4 fruit fly cellular contexts compared by ENCODE assay signal in genomic region chr2L:5365841-5366240, dm6.
TF ChIP-seq lines count a peak whose summit lies in the region.

No protein-coding gene starts in this region.

- peak; percentile 61 to 88 for TF ChIP-seq CTCF in S2 (optimal IDR thresholded peaks at IDR 0.05; lab: Kevin White, UChicago)
- peak; percentile 97 for TF ChIP-seq CTCF in whole organism, embryonic (GFP tag; optimal IDR thresholded peaks at IDR 0.05; lab: Kevin White, UChicago)

TF ChIP-seq in whole organism, embryonic, 481 proteins besides CTCF, POLR2A, EP300 and RAD21 (continues in another document):
- TF ChIP-seq CG42726 (GFP tag; IDR thresholded peaks at IDR 0.05; lab: Robert Waterston, UW; ENCODE audit: partially characterized antibody) (0 out of 2 replicates have a peak, but pooled peaks have one; percentile 41), Max (GFP tag; optimal IDR thresholded peaks at IDR 0.05; lab: Kevin White, UChicago) (peak; percentile 5), Bdp1 (GFP tag; optimal IDR thresholded peaks at IDR 0.05; lab: Kevin White, UChicago) (no peak), pan (optimal IDR thresholded peaks at IDR 0.05; lab: Kevin White, UChicago) (no peak), pan (GFP tag; optimal IDR thresholded peaks at IDR 0.05 in 1 of 2, IDR thresholded peaks at IDR 0.05 in 1 of 2) (no peak), stwl (tag; optimal IDR thresholded peaks at IDR 0.05; lab: Kevin White, UChicago) (peak; percentile 26), dmrt11E (tag; optimal IDR thresholded peaks at IDR 0.05; lab: Kevin White, UChicago) (peak; percentile 35), Dek (tag; optimal IDR thresholded peaks at IDR 0.05; lab: Kevin White, UChicago) (peak; percentile 46), oc (tag; optimal IDR thresholded peaks at IDR 0.05; lab: Kevin White, UChicago) (no peak), CG14710 (tag; optimal IDR thresholded peaks at IDR 0.05; lab: Kevin White, UChicago) (peak; percentile 53), CG9932 (GFP tag; IDR thresholded peaks at IDR 0.05; lab: Robert Waterston, UW) (peak; percentile 33; the same call in 1 of the 2 replicates), lilli (GFP tag; optimal IDR thresholded peaks at IDR 0.05; lab: Kevin White, UChicago) (peak; percentile 11), lola (GFP tag; optimal IDR thresholded peaks at IDR 0.05; lab: Kevin White, UChicago) (peak in 1 of 3 experiments; percentile 7), CG11504 (tag; optimal IDR thresholded peaks at IDR 0.05; lab: Kevin White, UChicago) (peak; percentile 58), Hmr (GFP tag; optimal IDR thresholded peaks at IDR 0.05; lab: Kevin White, UChicago) (peak; percentile 9), CG15601 (tag; optimal IDR thresholded peaks at IDR 0.05; lab: Kevin White, UChicago) (peak; percentile 23), Meics (GFP tag; optimal IDR thresholded peaks at IDR 0.05; lab: Kevin White, UChicago) (no peak), mirr (GFP tag; optimal IDR thresholded peaks at IDR 0.05; lab: Kevin White, UChicago) (no peak), Hr3 (GFP tag; optimal IDR thresholded peaks at IDR 0.05; lab: Kevin White, UChicago) (peak; percentile 32), CG8089 (GFP tag; optimal IDR thresholded peaks at IDR 0.05; lab: Kevin White, UChicago) (no peak), gem (tag; optimal IDR thresholded peaks at IDR 0.05; lab: Kevin White, UChicago) (peak; percentile 48), Rfx (GFP tag; IDR thresholded peaks at IDR 0.05; lab: Robert Waterston, UW) (peak; percentile 32; the same call in 1 of the 2 replicates), grn (GFP tag; optimal IDR thresholded peaks at IDR 0.05; lab: Kevin White, UChicago) (no peak), zen2 (GFP tag; IDR thresholded peaks at IDR 0.05; lab: Robert Waterston, UW; ENCODE audit: partially characterized antibody) (no peak), Opbp (GFP tag; IDR thresholded peaks at IDR 0.05; lab: Robert Waterston, UW; ENCODE audit: partially characterized antibody) (peak; percentile 34; the same call in 1 of the 3 replicates), nmo (GFP tag; optimal IDR thresholded peaks at IDR 0.05; lab: Kevin White, UChicago) (peak; percentile 33), CG17802 (tag; optimal IDR thresholded peaks at IDR 0.05; lab: Kevin White, UChicago) (no peak), Med (GFP tag; lab: Kevin White, UChicago) (peak; percentile 16), al (GFP tag; IDR thresholded peaks at IDR 0.05; lab: Robert Waterston, UW) (no peak)

TF ChIP-seq in whole organism, prepupa, 60 proteins besides CTCF, POLR2A, EP300 and RAD21:
- no peak for TF ChIP-seq Sox15 (GFP tag; optimal IDR thresholded peaks at IDR 0.05; lab: Kevin White, UChicago)
- no peak for TF ChIP-seq CG34406 (GFP tag; optimal IDR thresholded peaks at IDR 0.05; lab: Kevin White, UChicago)
- TF ChIP-seq svp (GFP tag; lab: Kevin White, UChicago), result peak; percentile 53
- peak; percentile 6 for TF ChIP-seq CG31627 (GFP tag; optimal IDR thresholded peaks at IDR 0.05; lab: Kevin White, UChicago)

TF ChIP-seq in whole organism, wandering third instar larva, 38 proteins besides CTCF, POLR2A, EP300 and RAD21:
- TF ChIP-seq Hr78 (GFP tag; optimal IDR thresholded peaks at IDR 0.05; lab: Kevin White, UChicago) (no peak), OdsH (GFP tag; optimal IDR thresholded peaks at IDR 0.05; lab: Kevin White, UChicago) (peak; percentile 13), brk (GFP tag; optimal IDR thresholded peaks at IDR 0.05; lab: Kevin White, UChicago) (no peak), Myc (optimal IDR thresholded peaks at IDR 0.05; lab: Kevin White, UChicago) (peak; percentile 90)
